Worm (Caenorhabditis elegans) whole organism, young adult: ENCODE results near the gene B0507.5.
"Not testable (repeated sequence)": the region's sequence is repeated elsewhere in the genome, so short reads cannot be mapped to it uniquely, and the experiment has no call there.

Experiments
- B0261.1 ChIP-seq: sonication (generic microtip); optimal IDR thresholded peaks from 2 replicates; lab custom pipeline; 2016; ENCODE audit warnings: mild to moderate bottlenecking, missing genetic modification characterization, moderate library complexity, missing compliant biosample characterization
- F10E7.11 ChIP-seq: sonication (generic microtip); optimal IDR thresholded peaks from 2 replicates; lab custom pipeline; 2017; ENCODE audit warnings: mild to moderate bottlenecking, missing genetic modification characterization, moderate library complexity, missing compliant biosample characterization
- F37B4.10 ChIP-seq: fragments of 200-800 bp; sonication (Bioruptor generic); IDR thresholded peaks from 2 replicates; pipeline ENCODE4 v1.3.6; 2022; ENCODE audit warnings: missing genetic modification characterization, missing compliant biosample characterization
- F49E8.2 ChIP-seq: sonication (generic microtip); optimal IDR thresholded peaks from 3 replicates; lab custom pipeline; 2017; ENCODE audit warnings: missing genetic modification characterization, mild to moderate bottlenecking, missing compliant biosample characterization, antibody characterized with exemption, moderate library complexity; ENCODE audit not compliant: insufficient read depth
- F57C9.4 ChIP-seq: sonication (generic microtip); optimal IDR thresholded peaks from 2 replicates; lab custom pipeline; 2017; ENCODE audit warnings: mild to moderate bottlenecking, missing genetic modification characterization, missing compliant biosample characterization
- T07F8.4 ChIP-seq: sonication (generic microtip); optimal IDR thresholded peaks from 2 replicates; lab custom pipeline; 2016; ENCODE audit warnings: mild to moderate bottlenecking, missing genetic modification characterization, moderate library complexity, missing compliant biosample characterization
- T26A5.8 ChIP-seq: sonication (generic microtip); optimal IDR thresholded peaks from 2 replicates; lab custom pipeline; 2016; ENCODE audit warnings: missing genetic modification characterization, missing compliant biosample characterization
- Y53F4B.3 ChIP-seq: fragments of 200-800 bp; sonication (Bioruptor generic); IDR thresholded peaks from 2 replicates; pipeline ENCODE4 v1.3.6; 2022; ENCODE audit warnings: missing genetic modification reagents, missing genetic modification characterization, missing compliant biosample characterization
- Y53G8AR.9 ChIP-seq: fragments of 200-800 bp; sonication (Bioruptor generic); conservative IDR thresholded peaks from 2 replicates; pipeline ENCODE4 v1.3.6; 2022; ENCODE audit warnings: missing genetic modification reagents, missing genetic modification characterization, missing compliant biosample characterization
- Y67H2A.10 ChIP-seq: fragments of 200-800 bp; sonication (Bioruptor generic); conservative IDR thresholded peaks from 2 replicates; pipeline ENCODE4 v1.3.6; 2022; ENCODE audit warnings: missing genetic modification reagents, missing genetic modification characterization, missing compliant biosample characterization
- ZK185.1 ChIP-seq: sonication (generic microtip); optimal IDR thresholded peaks from 2 replicates; lab custom pipeline; 2016; ENCODE audit warnings: mild to moderate bottlenecking, missing genetic modification characterization, missing compliant biosample characterization; ENCODE audit not compliant: poor library complexity, severe bottlenecking
- cebp-1 ChIP-seq, 2 experiments: fragments of 200-800 bp in 1 of 2; sonication (Bioruptor generic) in 1 of 2; sonication (generic microtip) in 1 of 2; IDR thresholded peaks in 1 of 2; optimal IDR thresholded peaks in 1 of 2; 2 replicates each; pipeline versions ENCODE4 v1.3.6 to Lab custom; 2017 to 2022; ENCODE audit warnings: missing compliant biosample characterization in 2 of 2, missing genetic modification characterization in 2 of 2, mild to moderate bottlenecking in 1 of 2, missing genetic modification reagents in 1 of 2, moderate library complexity in 1 of 2
- ceh-100 ChIP-seq: fragments of 200-800 bp; sonication (Bioruptor generic); IDR thresholded peaks from 2 replicates; pipeline ENCODE4 v1.3.6; 2022; ENCODE audit warnings: missing genetic modification reagents, missing genetic modification characterization, missing compliant biosample characterization
- ceh-79 ChIP-seq: sonication (generic microtip); optimal IDR thresholded peaks from 2 replicates; lab custom pipeline; 2017; ENCODE audit warnings: mild to moderate bottlenecking, missing genetic modification characterization, missing compliant biosample characterization
- ceh-91 ChIP-seq: fragments of 200-800 bp; sonication (Bioruptor generic); IDR thresholded peaks from 2 replicates; pipeline ENCODE4 v1.3.6; 2022; ENCODE audit warnings: missing genetic modification reagents, missing genetic modification characterization, missing compliant biosample characterization
- egl-44 ChIP-seq: fragments of 200-800 bp; sonication (Bioruptor generic); IDR thresholded peaks from 2 replicates; pipeline ENCODE4 v1.3.6; 2022; ENCODE audit warnings: missing genetic modification reagents, missing genetic modification characterization, missing compliant biosample characterization
- egrh-3 ChIP-seq: fragments of 200-800 bp; sonication (Bioruptor generic); IDR thresholded peaks from 2 replicates; pipeline ENCODE4 v1.3.6; 2022; ENCODE audit warnings: missing genetic modification reagents, missing genetic modification characterization, missing compliant biosample characterization
- ets-4 ChIP-seq: fragments of 200-800 bp; sonication (Bioruptor generic); optimal IDR thresholded peaks from 2 replicates; lab custom pipeline; 2018; ENCODE audit warnings: mild to moderate bottlenecking, missing genetic modification characterization, missing compliant biosample characterization
- fkh-3 ChIP-seq: sonication (generic microtip); optimal IDR thresholded peaks from 2 replicates; lab custom pipeline; 2016; ENCODE audit warnings: mild to moderate bottlenecking, missing genetic modification characterization, missing compliant biosample characterization
- gei-17 ChIP-seq: fragments of 200-800 bp; sonication (Bioruptor generic); optimal IDR thresholded peaks from 2 replicates; lab custom pipeline; 2018; ENCODE audit warnings: mild to moderate bottlenecking, missing genetic modification characterization, missing compliant biosample characterization
- let-526 ChIP-seq: fragments of 200-800 bp; sonication (Bioruptor generic); IDR thresholded peaks from 2 replicates; pipeline ENCODE4 v1.3.6; 2022; ENCODE audit warnings: missing genetic modification reagents, missing genetic modification characterization, missing compliant biosample characterization
- madf-3 ChIP-seq: fragments of 200-800 bp; sonication (Bioruptor generic); IDR thresholded peaks from 2 replicates; pipeline ENCODE4 v1.3.6; 2022; ENCODE audit warnings: missing genetic modification reagents, missing genetic modification characterization, missing compliant biosample characterization
- mcd-1 ChIP-seq: fragments of 200-800 bp; sonication (Bioruptor generic); IDR thresholded peaks from 2 replicates; pipeline ENCODE4 v1.3.6; 2022; ENCODE audit warnings: missing genetic modification reagents, missing genetic modification characterization, missing compliant biosample characterization
- nfya-1 ChIP-seq: sonication (generic microtip); optimal IDR thresholded peaks from 2 replicates; lab custom pipeline; 2017; ENCODE audit warnings: antibody characterized with exemption, missing compliant biosample characterization, missing genetic modification characterization, borderline replicate concordance; ENCODE audit not compliant: insufficient read depth
- nhr-80 ChIP-seq: sonication (generic microtip); optimal IDR thresholded peaks from 2 replicates; lab custom pipeline; 2016; ENCODE audit warnings: missing genetic modification characterization, missing compliant biosample characterization
- pbrm-1 ChIP-seq: fragments of 200-800 bp; sonication (Bioruptor generic); IDR thresholded peaks from 2 replicates; pipeline ENCODE4 v1.3.6; 2022; ENCODE audit warnings: missing genetic modification reagents, missing genetic modification characterization, missing compliant biosample characterization
- repo-1 ChIP-seq: sonication (generic microtip); optimal IDR thresholded peaks from 2 replicates; lab custom pipeline; 2017; ENCODE audit warnings: mild to moderate bottlenecking, missing genetic modification characterization, missing compliant biosample characterization
- somi-1 ChIP-seq: fragments of 200-800 bp; sonication (Bioruptor generic); optimal IDR thresholded peaks from 2 replicates; lab custom pipeline; 2018; ENCODE audit warnings: mild to moderate bottlenecking, missing genetic modification characterization, missing compliant biosample characterization
- xnd-1 ChIP-seq: sonication (generic microtip); optimal IDR thresholded peaks from 2 replicates; lab custom pipeline; 2016; ENCODE audit warnings: missing genotype, missing genetic modification reagents, missing genetic modification characterization, missing compliant biosample characterization
- zim-3 ChIP-seq: sonication (generic microtip); optimal IDR thresholded peaks from 2 replicates; lab custom pipeline; 2017; ENCODE audit warnings: mild to moderate bottlenecking, missing genetic modification characterization, moderate library complexity, missing compliant biosample characterization
- ztf-22 ChIP-seq: fragments of 200-800 bp; sonication (Bioruptor generic); optimal IDR thresholded peaks from 2 replicates; lab custom pipeline; 2018; ENCODE audit warnings: mild to moderate bottlenecking, missing genetic modification characterization, moderate library complexity, missing compliant biosample characterization
- ztf-25 ChIP-seq: fragments of 200-800 bp; sonication (Bioruptor generic); IDR thresholded peaks from 2 replicates; pipeline ENCODE4 v1.3.6; 2022; ENCODE audit warnings: missing genetic modification reagents, missing genetic modification characterization, missing compliant biosample characterization
- ztf-3 ChIP-seq: fragments of 200-800 bp; sonication (Bioruptor generic); optimal IDR thresholded peaks from 2 replicates; lab custom pipeline; 2018; ENCODE audit warnings: mild to moderate bottlenecking, missing genetic modification characterization, missing compliant biosample characterization
- ztf-6 ChIP-seq: fragments of 200-800 bp; sonication (Bioruptor generic); IDR thresholded peaks from 2 replicates; pipeline ENCODE4 v1.3.6; 2022; ENCODE audit warnings: missing genetic modification reagents, missing genetic modification characterization, missing compliant biosample characterization

Gene B0507.5

DNA sequence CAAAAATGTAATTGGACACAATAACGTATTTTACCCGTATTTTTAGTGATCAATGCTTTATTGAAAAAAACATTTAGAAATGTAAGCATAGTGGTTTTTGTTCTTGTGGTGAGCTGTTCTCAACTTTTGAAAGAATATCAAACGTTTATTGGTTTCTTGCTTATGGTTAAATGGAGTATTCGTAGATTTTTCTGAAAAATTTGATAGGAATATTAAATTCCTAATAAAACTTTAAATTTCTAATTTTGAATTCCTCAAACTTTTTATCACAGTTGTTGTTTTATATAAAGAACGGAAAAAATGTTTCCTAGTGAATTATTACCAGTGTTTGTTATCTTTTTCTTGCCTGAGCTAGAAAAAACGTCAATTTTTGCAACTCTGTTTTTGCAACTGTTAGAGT lies at the start of gene B0507.5:
Gene B0507.5, plus strand, starts transcription at position 301 of the 400 bp plus-strand sequence.
- TF ChIP-seq B0261.1 (tag; lab: Kevin White, UChicago) (no peak), cebp-1 (GFP tag; IDR thresholded peaks at IDR 0.05; lab: Robert Waterston, UW) (no peak), cebp-1 (tag; optimal IDR thresholded peaks at IDR 0.05; lab: Kevin White, UChicago) (no peak), F49E8.2 (no peak), Y53F4B.3 (no peak), pbrm-1 (no peak)

DNA sequence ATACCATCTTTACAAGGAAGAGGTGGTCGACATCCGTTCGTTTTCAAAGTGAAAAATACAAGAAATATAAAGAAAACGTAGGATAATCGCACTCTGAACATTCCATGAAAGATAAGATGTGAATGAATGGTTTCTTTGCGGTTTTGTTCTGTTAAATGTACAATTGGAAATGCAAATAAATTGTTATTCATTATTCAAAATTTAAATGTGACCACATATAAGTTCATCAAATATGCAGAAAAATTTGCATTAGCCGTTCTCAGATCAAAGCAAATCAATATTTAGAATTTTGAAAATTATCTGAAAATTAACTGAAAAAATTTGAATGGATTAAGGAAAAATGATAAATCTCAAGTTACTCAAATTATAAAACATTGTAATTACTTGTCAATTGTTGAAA lies 41.6 kb upstream of the B0507.5 start, which contains the start of gene ZC178.2:
Gene ZC178.2, minus strand, starts transcription at position 101 of the 400 bp plus-strand sequence.
- TF ChIP-seq F37B4.10 (GFP tag; lab: Robert Waterston, UW) (no peak), zim-3 (tag; lab: Kevin White, UChicago) (no peak), fkh-3 (no peak), ceh-100 (no peak), Y67H2A.10 (GFP tag; lab: Robert Waterston, UW) (no peak), xnd-1 (tag; lab: Kevin White, UChicago) (no peak), cebp-1 (GFP tag; IDR thresholded peaks at IDR 0.05; lab: Robert Waterston, UW) (no peak), cebp-1 (tag; optimal IDR thresholded peaks at IDR 0.05; lab: Kevin White, UChicago) (no peak), ets-4 (GFP tag; lab: Kevin White, UChicago) (no peak), ceh-79 (tag; lab: Kevin White, UChicago) (no peak), nhr-80 (no peak), ztf-6 (GFP tag; lab: Robert Waterston, UW) (no peak), egl-44 (no peak), ceh-91 (no peak), F57C9.4 (tag; lab: Kevin White, UChicago) (no peak)
- TF ChIP-seq, all 124 proteins: peak for 0

DNA sequence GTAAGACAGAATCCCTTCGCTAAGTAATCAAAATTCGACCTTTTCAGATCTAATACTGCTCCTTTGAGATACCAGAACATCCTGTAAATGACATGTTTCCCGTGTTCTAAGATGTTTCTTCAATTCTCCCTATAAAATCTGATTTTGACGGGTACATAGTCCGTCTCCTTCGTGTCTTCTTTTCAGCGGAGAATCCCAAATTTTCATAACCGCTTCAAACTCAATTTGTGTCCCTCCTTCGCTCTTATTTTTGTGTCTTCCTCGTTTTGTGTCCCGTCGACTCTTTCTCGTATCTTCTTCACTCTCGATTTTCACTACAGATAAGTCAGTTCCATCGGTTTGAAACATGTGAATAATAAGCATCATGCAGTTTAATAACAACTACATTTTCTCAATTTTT lies 37.3 kb upstream of the B0507.5 start, which contains the start of gene glr-5:
Gene glr-5, plus strand, starts transcription at position 321 of the 400 bp plus-strand sequence.
- no peak for TF ChIP-seq F10E7.11 (tag; lab: Kevin White, UChicago)
- TF ChIP-seq madf-3 (GFP tag; lab: Robert Waterston, UW), result no peak
- TF ChIP-seq nfya-1 (tag; lab: Kevin White, UChicago), result no peak
- no peak for TF ChIP-seq repo-1 (tag; lab: Kevin White, UChicago)
- no peak for TF ChIP-seq F37B4.10 (GFP tag; lab: Robert Waterston, UW)
- no peak for TF ChIP-seq ZK185.1 (tag; lab: Kevin White, UChicago)
- no peak for TF ChIP-seq T07F8.4 (tag; lab: Kevin White, UChicago)
- no peak for TF ChIP-seq ztf-3 (GFP tag; lab: Kevin White, UChicago)
- TF ChIP-seq somi-1 (GFP tag; lab: Kevin White, UChicago), result no peak

DNA sequence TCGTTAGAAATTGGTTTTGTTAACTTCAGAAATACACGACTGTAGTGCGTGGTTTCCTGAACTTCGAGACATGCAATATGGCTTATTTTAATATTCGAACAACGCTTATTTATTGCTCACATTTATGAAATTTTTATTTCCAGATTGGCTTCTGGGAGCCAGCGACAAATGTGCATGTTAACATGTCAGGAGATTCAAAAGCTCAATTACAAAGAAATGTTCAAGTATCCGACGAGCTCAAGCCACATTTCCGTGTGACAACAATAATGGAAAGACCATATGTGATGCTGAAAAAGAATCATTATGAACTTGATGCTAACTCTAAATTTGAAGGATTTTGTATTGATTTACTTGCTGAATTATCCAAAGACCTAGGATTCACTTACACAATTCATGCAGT lies 35.1 kb upstream of the B0507.5 start:
- TF ChIP-seq ztf-22 (no peak), let-526 (GFP tag; lab: Robert Waterston, UW) (no peak), mcd-1 (GFP tag; lab: Robert Waterston, UW) (no peak), ztf-25 (GFP tag; lab: Robert Waterston, UW) (no peak), Y53G8AR.9 (no peak), T26A5.8 (tag; lab: Kevin White, UChicago) (no peak)

DNA sequence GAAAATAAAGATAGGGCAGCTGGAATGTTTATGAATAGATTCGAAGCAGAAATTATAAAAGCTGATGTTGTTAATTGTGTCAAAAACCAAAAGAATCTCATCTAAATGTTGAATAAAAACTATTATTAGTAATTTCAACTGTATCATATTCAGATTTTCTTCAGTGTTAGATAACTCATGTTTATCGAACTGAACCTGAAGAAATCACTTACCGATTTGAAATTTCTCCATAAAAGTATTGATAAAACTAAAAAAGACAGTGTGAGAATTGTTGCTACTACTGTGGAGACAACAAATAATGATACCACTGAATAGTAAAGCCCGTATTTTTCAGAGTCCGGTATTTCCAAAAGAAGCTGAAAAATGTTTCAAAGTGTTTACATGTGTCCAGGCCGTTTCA lies 31.3 kb upstream of the B0507.5 start, which contains the start of gene ZC196.8:
Gene ZC196.8, minus strand, starts transcription at position 101 of the 400 bp plus-strand sequence.
- TF ChIP-seq madf-3 (GFP tag; lab: Robert Waterston, UW); gei-17 (GFP tag; lab: Kevin White, UChicago); egrh-3 (GFP tag; lab: Robert Waterston, UW): not testable (repeated sequence)
- TF ChIP-seq, all 124 proteins: peak for 0; not testable (repeated sequence) for 124
